Fruit fly (Drosophila melanogaster) whole organism, embryonic: Measurements from ENCODE around the gene CG1161.

Source experiments
- Atf3 ChIP-seq: fragments of 200-800 bp; sonication (Bioruptor generic); optimal IDR thresholded peaks from 3 replicates; lab custom pipeline; 2016; ENCODE audit warnings: missing biosample characterization, missing genetic modification characterization
- B-H1 ChIP-seq: fragments of 200-800 bp; sonication (Bioruptor generic); IDR thresholded peaks from 3 replicates; pipeline ENCODE4 v1.3.6; 2022; ENCODE audit warnings: missing biosample characterization, missing genetic modification characterization
- CG10321 ChIP-seq: fragments of 200-800 bp; sonication (Bioruptor generic); IDR thresholded peaks from 2 replicates; pipeline ENCODE4 v1.3.6; 2022; ENCODE audit warnings: missing biosample characterization, missing genetic modification characterization
- CG10543 ChIP-seq: fragments of 200-800 bp; sonication (Bioruptor generic); optimal IDR thresholded peaks from 3 replicates; lab custom pipeline; 2017; ENCODE audit warnings: missing biosample characterization, mild to moderate bottlenecking, missing genetic modification characterization, moderate library complexity
- CG10979 ChIP-seq: fragments of 200-800 bp; sonication (Bioruptor generic); optimal IDR thresholded peaks from 2 replicates; lab custom pipeline; 2018; ENCODE audit warnings: missing biosample characterization, mild to moderate bottlenecking, missing genetic modification characterization, moderate library complexity
- CG12744 ChIP-seq: fragments of 200-800 bp; sonication (Bioruptor generic); optimal IDR thresholded peaks from 2 replicates; lab custom pipeline; 2016; ENCODE audit warnings: missing biosample characterization, missing genetic modification characterization
- CG13424 ChIP-seq: fragments of 200-800 bp; sonication (Bioruptor generic); optimal IDR thresholded peaks from 2 replicates; lab custom pipeline; 2019; ENCODE audit warnings: missing biosample characterization, mild to moderate bottlenecking, missing genetic modification characterization, moderate library complexity
- CG14860 ChIP-seq: fragments of 200-800 bp; sonication (Bioruptor generic); IDR thresholded peaks from 3 replicates; pipeline ENCODE4 v1.3.6; 2022; ENCODE audit warnings: missing biosample characterization, missing genetic modification characterization; ENCODE audit not compliant: partially characterized antibody
- CG15073 ChIP-seq: fragments of 200-800 bp; sonication (Bioruptor generic); optimal IDR thresholded peaks from 2 replicates; lab custom pipeline; 2016; ENCODE audit warnings: missing biosample characterization, missing genetic modification characterization
- CG15269 ChIP-seq: fragments of 200-800 bp; sonication (Bioruptor generic); optimal IDR thresholded peaks from 2 replicates; lab custom pipeline; 2018; ENCODE audit warnings: missing biosample characterization, mild to moderate bottlenecking, missing genetic modification characterization, moderate library complexity
- CG1602 ChIP-seq: fragments of 200-800 bp; sonication (Bioruptor generic); optimal IDR thresholded peaks from 3 replicates; lab custom pipeline; 2016; ENCODE audit warnings: missing biosample characterization, missing genetic modification characterization
- CG1647 ChIP-seq: fragments of 200-800 bp; sonication (Bioruptor generic); optimal IDR thresholded peaks from 3 replicates; lab custom pipeline; 2016; ENCODE audit warnings: missing biosample characterization, missing genetic modification characterization
- CG18599 ChIP-seq: fragments of 200-800 bp; sonication (Bioruptor generic); optimal IDR thresholded peaks from 3 replicates; lab custom pipeline; 2017; ENCODE audit warnings: missing biosample characterization, missing genetic modification characterization, mild to moderate bottlenecking, moderate library complexity, missing genetic modification reagents
- CG30403 ChIP-seq: fragments of 200-800 bp; sonication (Bioruptor generic); optimal IDR thresholded peaks from 3 replicates; lab custom pipeline; 2016; ENCODE audit warnings: missing biosample characterization, missing genetic modification characterization
- CG30431 ChIP-seq: fragments of 200-800 bp; sonication (Bioruptor generic); optimal IDR thresholded peaks from 2 replicates; lab custom pipeline; 2017; ENCODE audit warnings: missing biosample characterization, missing genetic modification characterization
- CG3163 ChIP-seq: fragments of 200-800 bp; sonication (Bioruptor generic); optimal IDR thresholded peaks from 3 replicates; lab custom pipeline; 2016; ENCODE audit warnings: missing biosample characterization, missing genetic modification characterization
- CG32772 ChIP-seq: fragments of 200-800 bp; sonication (Bioruptor generic); IDR thresholded peaks from 2 replicates; pipeline ENCODE4 v1.3.6; 2022; ENCODE audit warnings: missing biosample characterization, missing genetic modification characterization
- CG33557 ChIP-seq: fragments of 200-800 bp; sonication (Bioruptor generic); optimal IDR thresholded peaks from 2 replicates; lab custom pipeline; 2019; ENCODE audit warnings: missing biosample characterization, mild to moderate bottlenecking, missing genetic modification characterization, moderate library complexity
- CG34422 ChIP-seq: fragments of 200-800 bp; sonication (Bioruptor generic); IDR thresholded peaks from 3 replicates; pipeline ENCODE4 v1.3.6; 2022; ENCODE audit warnings: missing biosample characterization, missing genetic modification characterization
- CG4820 ChIP-seq: fragments of 200-800 bp; sonication (Bioruptor generic); optimal IDR thresholded peaks from 3 replicates; lab custom pipeline; 2016; ENCODE audit warnings: missing biosample characterization, missing genetic modification characterization
- CG6272 ChIP-seq: fragments of 200-800 bp; sonication (Bioruptor generic); IDR thresholded peaks from 2 replicates; pipeline ENCODE4 v1.3.6; 2022; ENCODE audit warnings: missing biosample characterization, missing genetic modification characterization
- CG7928 ChIP-seq: fragments of 200-800 bp; sonication (Bioruptor generic); optimal IDR thresholded peaks from 2 replicates; lab custom pipeline; 2017; ENCODE audit warnings: missing biosample characterization, mild to moderate bottlenecking, missing genetic modification characterization
- CG8281 ChIP-seq: fragments of 200-800 bp; sonication (Bioruptor generic); optimal IDR thresholded peaks from 2 replicates; lab custom pipeline; 2018; ENCODE audit warnings: missing biosample characterization, mild to moderate bottlenecking, missing genetic modification characterization, moderate library complexity
- CG8765 ChIP-seq: fragments of 200-800 bp; sonication (Bioruptor generic); IDR thresholded peaks from 2 replicates; pipeline ENCODE4 v1.3.6; 2022; ENCODE audit warnings: missing biosample characterization, missing genetic modification characterization
- CG8924 ChIP-seq: fragments of 200-800 bp; optimal IDR thresholded peaks from 3 replicates; lab custom pipeline; 2019; ENCODE audit warnings: missing biosample characterization, mild to moderate bottlenecking, missing genetic modification characterization, moderate library complexity
- Camta ChIP-seq: fragments of 200-800 bp; sonication (Bioruptor generic); optimal IDR thresholded peaks from 2 replicates; lab custom pipeline; 2016; ENCODE audit warnings: missing biosample characterization, missing genetic modification characterization
- Dfd ChIP-seq, 2 experiments: fragments of >200 bp; optimal IDR thresholded peaks; 2 replicates each; lab custom pipeline; 2017; ENCODE audit warnings: missing biosample characterization in 2 of 2, missing genetic modification characterization in 2 of 2
- Dref ChIP-seq: fragments of 200-800 bp; sonication (Bioruptor generic); IDR thresholded peaks from 2 replicates; pipeline ENCODE4 v1.3.6; 2022; ENCODE audit warnings: missing biosample characterization, missing genetic modification characterization
- Ets65A ChIP-seq: fragments of 200-800 bp; sonication (Bioruptor generic); peaks from one replicate; lab custom pipeline; 2016; ENCODE audit warnings: missing biosample characterization, missing genetic modification characterization
- Gug ChIP-seq: fragments of 200-800 bp; sonication (Bioruptor generic); IDR thresholded peaks from 4 replicates; pipeline ENCODE4 v1.3.6; 2022; ENCODE audit warnings: missing biosample characterization, missing genetic modification characterization
- Meics ChIP-seq: fragments of 200-800 bp; sonication (Bioruptor generic); optimal IDR thresholded peaks from 2 replicates; lab custom pipeline; 2017; ENCODE audit warnings: missing biosample characterization, mild to moderate bottlenecking, missing genetic modification characterization
- Opbp ChIP-seq: fragments of 200-800 bp; sonication (Bioruptor generic); IDR thresholded peaks from 3 replicates; pipeline ENCODE4 v1.3.6; 2022; ENCODE audit warnings: missing biosample characterization, missing genetic modification characterization; ENCODE audit not compliant: partially characterized antibody
- TFAM ChIP-seq: fragments of 200-800 bp; sonication (Bioruptor generic); optimal IDR thresholded peaks from 2 replicates; lab custom pipeline; 2017; ENCODE audit warnings: missing biosample characterization, missing genetic modification characterization, inconsistent platforms
- Taf1 ChIP-seq: fragments of 200-800 bp; sonication (Bioruptor generic); IDR thresholded peaks from 2 replicates; pipeline ENCODE4 v1.3.6; 2022; ENCODE audit warnings: missing biosample characterization, missing genetic modification characterization
- ac ChIP-seq: fragments of 200-800 bp; sonication (Bioruptor generic); optimal IDR thresholded peaks from 3 replicates; lab custom pipeline; 2017; ENCODE audit warnings: missing biosample characterization, mild to moderate bottlenecking, missing genetic modification characterization
- ase ChIP-seq: fragments of 200-800 bp; sonication (Bioruptor generic); IDR thresholded peaks from 3 replicates; pipeline ENCODE4 v1.3.6; 2022; ENCODE audit warnings: missing biosample characterization, missing genetic modification characterization
- br ChIP-seq: fragments of >200 bp; optimal IDR thresholded peaks from 2 replicates; lab custom pipeline; 2017
- cad ChIP-seq: fragments of >200 bp; optimal IDR thresholded peaks from 2 replicates; lab custom pipeline; 2017; ENCODE audit warnings: missing biosample characterization, missing genetic modification characterization
- caup ChIP-seq: fragments of 200-800 bp; sonication (Bioruptor generic); optimal IDR thresholded peaks from 3 replicates; lab custom pipeline; 2017; ENCODE audit warnings: missing biosample characterization, mild to moderate bottlenecking, missing genetic modification characterization, moderate library complexity; ENCODE audit not compliant: severe bottlenecking
- dan ChIP-seq: fragments of 200-800 bp; sonication (Bioruptor generic); IDR thresholded peaks from 2 replicates; pipeline ENCODE4 v1.3.6; 2022; ENCODE audit warnings: missing biosample characterization, missing genetic modification characterization
- eve ChIP-seq, 2 experiments: fragments of >200 bp; optimal IDR thresholded peaks; 2 replicates each; lab custom pipeline; 2017; ENCODE audit warnings: missing biosample characterization in 2 of 2, missing genetic modification characterization in 2 of 2
- gem ChIP-seq: fragments of 200-800 bp; sonication (Bioruptor generic); optimal IDR thresholded peaks from 2 replicates; lab custom pipeline; 2019; ENCODE audit warnings: missing biosample characterization, mild to moderate bottlenecking, missing genetic modification characterization, moderate library complexity
- gfzf ChIP-seq: fragments of 200-800 bp; sonication (Bioruptor generic); optimal IDR thresholded peaks from 2 replicates; lab custom pipeline; 2016; ENCODE audit warnings: missing biosample characterization, mild to moderate bottlenecking, missing genetic modification characterization, moderate library complexity
- gsb-n ChIP-seq: fragments of 200-800 bp; sonication (Bioruptor generic); optimal IDR thresholded peaks from 3 replicates; lab custom pipeline; 2018; ENCODE audit warnings: missing biosample characterization, mild to moderate bottlenecking, missing genetic modification characterization
- lov ChIP-seq, 2 experiments: fragments of 200-800 bp in 1 of 2; fragments of >200 bp in 1 of 2; sonication (Bioruptor generic) in 1 of 2; IDR thresholded peaks in 1 of 2; optimal IDR thresholded peaks in 1 of 2; 2 replicates in 1 of 2; 3 replicates in 1 of 2; pipeline versions ENCODE4 v1.3.6 to Lab custom; 2017 to 2022; ENCODE audit warnings: missing biosample characterization in 1 of 2, missing genetic modification characterization in 1 of 2
- nau ChIP-seq: fragments of 200-800 bp; sonication (Bioruptor generic); optimal IDR thresholded peaks from 3 replicates; lab custom pipeline; 2017; ENCODE audit warnings: missing biosample characterization, mild to moderate bottlenecking, missing genetic modification characterization, missing genetic modification reagents
- onecut ChIP-seq: fragments of 200-800 bp; sonication (Bioruptor generic); IDR thresholded peaks from 2 replicates; pipeline ENCODE4 v1.3.6; 2022; ENCODE audit warnings: missing biosample characterization, missing genetic modification characterization
- run ChIP-seq: fragments of 200-800 bp; sonication (Bioruptor generic); optimal IDR thresholded peaks from 3 replicates; lab custom pipeline; 2018; ENCODE audit warnings: missing biosample characterization, mild to moderate bottlenecking, missing genetic modification characterization
- salm ChIP-seq: fragments of 200-800 bp; sonication (Bioruptor generic); optimal IDR thresholded peaks from 2 replicates; lab custom pipeline; 2018; ENCODE audit warnings: missing biosample characterization, mild to moderate bottlenecking, missing genetic modification characterization
- sens-2 ChIP-seq: fragments of 200-800 bp; sonication (Bioruptor generic); IDR thresholded peaks from 2 replicates; pipeline ENCODE4 v1.3.6; 2022; ENCODE audit warnings: missing biosample characterization, missing genetic modification characterization
- ssp ChIP-seq: fragments of 200-800 bp; sonication (Bioruptor generic); IDR thresholded peaks from 2 replicates; pipeline ENCODE4 v1.3.6; 2022; ENCODE audit warnings: missing biosample characterization, missing genetic modification characterization
- toy ChIP-seq: fragments of 200-800 bp; sonication (Bioruptor generic); IDR thresholded peaks from 2 replicates; pipeline ENCODE4 v1.3.6; 2022; ENCODE audit warnings: missing biosample characterization, missing genetic modification characterization

CG1161 gene

DNA sequence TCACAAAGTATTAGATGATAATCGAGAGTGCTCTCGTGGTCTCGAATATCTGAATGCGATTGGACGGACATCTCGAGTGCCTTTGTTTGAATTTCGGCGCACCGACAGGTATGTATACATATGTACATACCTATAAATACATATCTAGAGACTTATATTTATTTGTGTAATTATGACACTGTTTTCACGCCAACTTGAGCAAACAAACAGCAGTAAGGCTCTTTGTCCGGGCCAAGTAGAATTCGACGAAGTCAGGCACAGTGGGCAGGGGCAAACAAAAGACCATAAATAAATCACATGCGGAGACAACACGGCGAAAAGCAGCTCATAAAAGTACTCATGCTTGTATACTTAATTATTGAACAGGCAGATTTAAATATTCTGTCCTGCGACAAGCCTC, 34.2 kb upstream of the CG1161 start (continued):
- TF ChIP-seq CG30431 (GFP tag; lab: Kevin White, UChicago), result no peak
- TF ChIP-seq caup, result peak; percentile 5
- TF ChIP-seq gsb-n (tag; lab: Kevin White, UChicago), result peak; percentile 12
- no peak for TF ChIP-seq CG10543 (GFP tag; lab: Kevin White, UChicago)
- TF ChIP-seq CG15073 (GFP tag; lab: Kevin White, UChicago), result no peak
- peak; percentile 28; the same call in 1 of the 2 replicates for TF ChIP-seq onecut (GFP tag; lab: Robert Waterston, UW)
- TF ChIP-seq CG33557 (GFP tag; lab: Kevin White, UChicago), result peak; percentile 28
- no peak for TF ChIP-seq CG12744 (GFP tag; lab: Kevin White, UChicago)
- TF ChIP-seq CG14860 (GFP tag; lab: Robert Waterston, UW), result no peak
- TF ChIP-seq CG8765 (GFP tag; lab: Robert Waterston, UW), result no peak
- no peak for TF ChIP-seq Dfd (GFP tag; optimal IDR thresholded peaks at IDR 0.05; lab: Kevin White, UChicago)
- no peak for TF ChIP-seq sens-2
- no peak for TF ChIP-seq toy (GFP tag; lab: Robert Waterston, UW)
- TF ChIP-seq cad (GFP tag; lab: Kevin White, UChicago), result peak; percentile 79
- no peak for TF ChIP-seq dan (GFP tag; lab: Robert Waterston, UW)
- TF ChIP-seq lov (optimal IDR thresholded peaks at IDR 0.05; lab: Kevin White, UChicago), result no peak
- TF ChIP-seq lov (GFP tag; IDR thresholded peaks at IDR 0.05; lab: Robert Waterston, UW), result 0 out of 3 replicates have a peak, but pooled peaks have one; percentile 57
- peak; percentile 9 for TF ChIP-seq CG15269 (tag; lab: Kevin White, UChicago)
- no peak for TF ChIP-seq salm (tag; lab: Kevin White, UChicago)
- no peak for TF ChIP-seq ase (GFP tag; lab: Robert Waterston, UW)
- TF ChIP-seq gem, result peak; percentile 8
- TF ChIP-seq TFAM (GFP tag; lab: Kevin White, UChicago), result no peak
- TF ChIP-seq CG10979, result no peak
- no peak for TF ChIP-seq CG1647 (GFP tag; lab: Kevin White, UChicago)
- TF ChIP-seq CG8281 (tag; lab: Kevin White, UChicago), result no peak
- TF ChIP-seq CG18599, result no peak
- no peak for TF ChIP-seq gfzf
- TF ChIP-seq Atf3 (GFP tag; lab: Kevin White, UChicago), result no peak
- TF ChIP-seq CG7928 (GFP tag; lab: Kevin White, UChicago), result no peak
- no peak for TF ChIP-seq Taf1 (GFP tag; lab: Robert Waterston, UW)
- no peak for TF ChIP-seq Opbp (GFP tag; lab: Robert Waterston, UW)
- no peak for TF ChIP-seq CG6272 (GFP tag; lab: Robert Waterston, UW)
- TF ChIP-seq B-H1, result no peak
- TF ChIP-seq CG3163, result no peak
- no peak for TF ChIP-seq CG10321
- peak; percentile 5 for TF ChIP-seq Meics (GFP tag; lab: Kevin White, UChicago)
- TF ChIP-seq CG30403 (GFP tag; lab: Kevin White, UChicago), result no peak
- TF ChIP-seq CG13424 (tag; lab: Kevin White, UChicago), result no peak
- no peak for TF ChIP-seq CG1602 (GFP tag; lab: Kevin White, UChicago)
- no peak for TF ChIP-seq nau (GFP tag; lab: Kevin White, UChicago)
- no peak for TF ChIP-seq Ets65A (GFP tag; lab: Kevin White, UChicago)
- TF ChIP-seq Camta (GFP tag; lab: Kevin White, UChicago), result no peak
- TF ChIP-seq Gug (GFP tag; lab: Robert Waterston, UW), result no peak
- no peak for TF ChIP-seq eve (GFP tag; optimal IDR thresholded peaks at IDR 0.05; lab: Kevin White, UChicago)
- TF ChIP-seq ssp (GFP tag; lab: Robert Waterston, UW), result no peak
- TF ChIP-seq CG32772 (GFP tag; lab: Robert Waterston, UW), result no peak
- TF ChIP-seq ac, result peak; percentile 62
- no peak for TF ChIP-seq br (lab: Kevin White, UChicago)
- TF ChIP-seq CG4820 (GFP tag; lab: Kevin White, UChicago), result no peak
- TF ChIP-seq run (tag; lab: Kevin White, UChicago), result no peak
- TF ChIP-seq CG34422, result no peak
- no peak for TF ChIP-seq CG8924 (tag; lab: Kevin White, UChicago)
- TF ChIP-seq Dref (GFP tag; lab: Robert Waterston, UW), result no peak
